Worm (Caenorhabditis elegans) whole organism, young adult: ENCODE results near the gene srd-46.

ENCODE experiments used
- B0019.2 ChIP-seq: fragments of 200-800 bp; sonication (Bioruptor generic); conservative IDR thresholded peaks from 2 replicates; pipeline ENCODE4 v1.3.6; 2022; ENCODE audit warnings: missing genetic modification reagents, missing genetic modification characterization, missing compliant biosample characterization
- nhr-120 ChIP-seq: fragments of 200-800 bp; sonication (Bioruptor generic); IDR thresholded peaks from 2 replicates; pipeline ENCODE4 v1.3.6; 2022; ENCODE audit warnings: missing genetic modification characterization, missing compliant biosample characterization
- sdz-38 ChIP-seq: sonication (generic microtip); optimal IDR thresholded peaks from 2 replicates; lab custom pipeline; 2016; ENCODE audit warnings: missing genotype, missing genetic modification characterization, missing compliant biosample characterization

DNA sequence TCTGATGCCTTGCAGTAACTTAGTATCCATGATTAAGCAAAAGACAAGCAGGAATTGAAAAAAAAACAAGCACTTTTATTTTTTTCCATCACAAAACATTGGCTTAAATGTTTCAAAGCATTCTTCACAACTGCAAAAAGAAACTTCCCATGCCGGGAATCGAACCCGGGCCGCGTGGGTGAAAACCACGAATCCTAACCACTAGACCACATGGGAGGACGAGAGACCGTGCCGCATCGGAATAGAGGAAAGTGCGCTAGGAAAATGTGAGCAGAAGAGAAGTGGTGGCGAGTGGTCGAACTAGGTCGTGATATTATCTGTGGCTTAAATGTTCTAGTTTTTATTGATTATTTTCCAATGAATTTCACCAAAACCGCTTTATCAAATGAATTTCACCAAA is 35.6 kb downstream of the srd-46 start:
- no peak for TF ChIP-seq nhr-120 (GFP tag; lab: Robert Waterston, UW)
- no peak for TF ChIP-seq sdz-38 (tag; lab: Kevin White, UChicago)
- no peak for TF ChIP-seq B0019.2 (GFP tag; lab: Robert Waterston, UW)
